Fruit fly (Drosophila melanogaster) Kc167 (cell line): ENCODE measurements around the gene CG4783.

Experiments used
- Sin3A ChIP-seq: fragments of >200 bp; optimal IDR thresholded peaks from 2 replicates; lab custom pipeline; 2018; ENCODE audit warnings: missing external identifiers
- h ChIP-seq: fragments of >200 bp; optimal IDR thresholded peaks from 3 replicates; lab custom pipeline; 2018; ENCODE audit warnings: missing external identifiers
- psq ChIP-seq: fragments of >200 bp; optimal IDR thresholded peaks from 2 replicates; lab custom pipeline; 2017; ENCODE audit warnings: missing external identifiers

DNA sequence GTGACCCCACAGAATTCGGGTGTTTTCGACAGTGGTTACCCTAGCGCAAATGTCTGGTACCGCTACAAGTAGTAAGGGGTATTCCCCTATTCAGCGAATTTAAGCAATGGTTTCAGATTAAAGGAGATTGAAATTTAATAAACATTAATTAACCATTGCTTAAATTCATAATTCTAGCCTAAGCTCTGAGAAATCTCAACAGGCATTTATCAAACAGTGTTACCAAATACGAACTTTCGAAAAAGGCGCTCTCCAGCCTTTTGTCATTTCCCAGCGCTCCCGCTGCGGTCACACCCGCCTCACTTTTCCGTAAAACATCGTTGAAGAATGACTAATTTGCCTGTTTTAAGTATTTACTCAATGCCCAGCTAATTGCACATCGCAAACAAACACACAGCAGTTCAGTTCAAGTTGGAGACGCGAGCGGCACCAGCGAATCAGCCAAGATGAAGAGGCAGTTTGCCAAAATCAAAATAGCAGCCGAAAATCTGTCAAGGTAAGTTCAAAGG lies 43.3 kb upstream of the CG4783 start, which contains the start of the genes Surf6 and RhoGAP92B:
- no peak for TF ChIP-seq h (lab: Kevin White, UChicago)
- no peak for TF ChIP-seq Sin3A
- no peak for TF ChIP-seq psq
